Worm (Caenorhabditis elegans) whole organism, L4 larva: ENCODE results near the gene K09C4.5.

ENCODE experiments used
- ces-1 ChIP-seq: fragments of 150-350 bp; sonication (generic microtip); optimal IDR thresholded peaks from 4 replicates; lab custom pipeline; 2014; ENCODE audit warnings: missing biosample characterization, missing genetic modification reagents, missing genetic modification characterization
- egl-43 ChIP-seq: fragments of 200-800 bp; sonication (Bioruptor generic); IDR thresholded peaks from 2 replicates; pipeline ENCODE4 v1.3.6; 2022; ENCODE audit warnings: missing genetic modification reagents, missing genetic modification characterization, missing compliant biosample characterization
- fkh-10 ChIP-seq: fragments of 150-350 bp; optimal IDR thresholded peaks from 2 replicates; lab custom pipeline; 2014; ENCODE audit warnings: missing biosample characterization, missing genetic modification reagents, missing genetic modification characterization
- mes-2 ChIP-seq: sonication (generic microtip); optimal IDR thresholded peaks from 2 replicates; lab custom pipeline; 2016; ENCODE audit warnings: missing genotype, mild to moderate bottlenecking, missing genetic modification characterization, missing compliant biosample characterization; ENCODE audit not compliant: poor library complexity, severe bottlenecking
- skn-1 ChIP-seq: fragments of 150-350 bp; optimal IDR thresholded peaks from 2 replicates; lab custom pipeline; 2014; ENCODE audit warnings: missing biosample characterization, missing genetic modification characterization
- snpc-4 ChIP-seq: fragments of 150-350 bp; optimal IDR thresholded peaks from 2 replicates; lab custom pipeline; 2014; ENCODE audit warnings: missing biosample characterization, missing genetic modification characterization
- unc-39 ChIP-seq: sonication (generic microtip); optimal IDR thresholded peaks from 2 replicates; lab custom pipeline; 2017; ENCODE audit warnings: missing biosample characterization, missing genetic modification characterization
- unc-62 ChIP-seq, 3 experiments: fragments of 150-350 bp in 1 of 3; sonication (generic microtip); optimal IDR thresholded peaks in 2 of 3; peaks in 1 of 3; 1 replicate in 1 of 3; 2 replicates in 2 of 3; lab custom pipeline; 2014 to 2017; ENCODE audit warnings: missing biosample characterization in 3 of 3, missing genetic modification characterization in 3 of 3, missing genetic modification reagents in 3 of 3, missing genotype in 1 of 3

- no peak for TF ChIP-seq skn-1 (tag; lab: Kevin White, UChicago)
- no peak for TF ChIP-seq unc-62 (GFP tag; optimal IDR thresholded peaks at IDR 0.05 in 1 of 2; lab: Kevin White, UChicago)
- TF ChIP-seq unc-62 (tag; optimal IDR thresholded peaks at IDR 0.05; lab: Kevin White, UChicago) = no peak
- no peak for TF ChIP-seq egl-43
- TF ChIP-seq unc-39 (tag; lab: Kevin White, UChicago) = no peak
- TF ChIP-seq mes-2 (tag; lab: Kevin White, UChicago) = no peak
- TF ChIP-seq ces-1 (GFP tag; lab: Kevin White, UChicago) = no peak
- no peak for TF ChIP-seq fkh-10 (GFP tag; lab: Kevin White, UChicago)
- TF ChIP-seq snpc-4 = no peak
Observed at ce11 chrX:3258842-3259241, 23.6 kb upstream of the K09C4.5 start, which contains the start of gene lbp-1.
